Worm (Caenorhabditis elegans): ENCODE results near the gene T23F11.4.

The T23F11.4 gene

DNA sequence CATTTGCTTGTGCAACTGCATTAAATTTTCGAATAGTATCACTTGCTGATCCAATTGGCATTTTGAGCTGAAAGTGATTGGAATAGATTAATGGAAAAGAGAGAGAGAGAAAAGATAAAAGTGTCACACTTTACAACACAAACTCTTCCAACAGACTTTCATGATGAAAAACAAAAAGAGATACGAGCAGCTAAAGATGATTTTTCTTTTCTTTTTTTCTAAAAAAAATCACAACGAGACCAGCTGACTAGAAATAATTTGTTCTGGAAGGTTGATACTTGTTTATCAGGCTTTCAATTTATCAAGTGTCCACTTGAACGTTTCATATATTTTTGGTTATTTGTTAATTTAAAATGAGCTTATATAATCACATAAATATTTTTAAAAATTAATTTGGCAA lies 22.0 kb upstream of the T23F11.4 start:
- TF ChIP-seq dao-5 (tag; optimal IDR thresholded peaks at IDR 0.05) (no peak), him-1 (tag; optimal IDR thresholded peaks at IDR 0.05) (no peak), W03F9.2 (tag; optimal IDR thresholded peaks at IDR 0.05) (no peak)

DNA sequence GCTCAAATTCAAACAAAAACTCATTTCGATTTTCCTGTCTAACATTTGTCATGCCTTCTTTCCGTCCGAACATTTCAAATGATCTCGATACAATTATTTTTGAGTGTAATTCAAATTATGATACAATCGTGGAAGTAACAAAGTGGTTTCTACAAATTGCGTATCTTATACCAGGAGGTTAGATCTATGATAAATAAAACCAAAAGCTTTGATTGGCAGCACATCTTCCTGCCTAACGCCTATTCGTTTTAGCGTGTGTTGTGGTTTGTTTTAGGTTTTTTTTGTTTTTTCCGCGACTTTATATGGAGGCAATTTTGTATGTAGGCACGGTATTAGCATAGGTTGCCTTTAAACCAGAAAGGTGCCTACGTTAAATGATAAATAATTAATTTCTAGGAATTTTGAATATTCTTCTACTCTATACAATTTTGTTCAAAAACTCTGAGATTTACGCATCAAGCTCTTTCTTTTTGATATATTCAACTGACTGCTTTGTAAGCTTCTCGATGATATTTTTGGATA lies 14.9 kb upstream of the T23F11.4 start, which contains the start of gene srg-11:
Gene srg-11, plus strand, starts transcription at position 51 of the 522 bp plus-strand sequence.
- TF ChIP-seq W03F9.2 (tag; optimal IDR thresholded peaks at IDR 0.05) (no peak), him-1 (tag; optimal IDR thresholded peaks at IDR 0.05) (no peak), dao-5 (tag; optimal IDR thresholded peaks at IDR 0.05) (no peak)

DNA sequence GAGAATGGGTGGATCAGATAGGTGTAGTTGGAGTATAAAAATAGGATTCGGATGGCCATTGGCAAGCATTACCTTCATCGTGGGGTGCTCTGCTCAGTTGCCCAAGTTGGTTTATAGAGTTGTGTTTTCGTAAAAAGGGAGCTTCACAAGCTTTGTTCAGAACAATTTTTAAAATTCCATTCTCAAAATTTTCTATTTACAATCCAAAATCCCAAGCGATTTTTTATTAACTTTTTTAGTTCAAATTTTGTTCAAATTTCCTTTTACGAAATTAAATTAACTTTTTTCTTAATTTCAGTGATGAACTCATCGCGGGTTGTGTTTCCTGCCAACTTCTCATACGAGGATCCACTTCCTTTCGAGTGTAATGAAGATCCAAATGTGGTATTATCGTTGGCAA lies 12.3 kb upstream of the T23F11.4 start, which contains the start of gene srg-10:
Gene srg-10, plus strand, starts transcription at position 301 of the 400 bp plus-strand sequence.
- TF ChIP-seq him-1 (tag; optimal IDR thresholded peaks at IDR 0.05) (no peak), W03F9.2 (tag; optimal IDR thresholded peaks at IDR 0.05) (no peak), dao-5 (tag; optimal IDR thresholded peaks at IDR 0.05) (no peak)

DNA sequence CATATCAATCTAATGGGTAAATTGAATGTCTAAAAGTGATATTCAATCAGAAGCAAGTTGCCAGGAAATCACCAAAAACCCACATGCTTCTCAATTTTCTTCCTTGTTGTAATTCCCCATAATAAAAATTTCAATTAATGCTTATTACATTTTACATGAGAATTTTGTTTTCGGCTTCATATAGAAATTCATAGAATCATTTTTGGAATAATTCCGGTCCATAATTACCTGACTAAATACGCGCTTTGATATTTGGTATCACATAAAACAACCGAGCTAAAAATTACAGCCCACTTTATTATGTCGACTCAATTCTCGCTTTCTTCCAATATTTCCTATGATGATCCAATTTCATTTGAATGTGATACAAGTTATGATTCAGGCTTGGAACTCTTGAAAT lies 6.8 kb upstream of the T23F11.4 start, which contains the start of gene srg-13:
Gene srg-13, plus strand, starts transcription at position 301 of the 400 bp plus-strand sequence.
- TF ChIP-seq him-1 (tag; optimal IDR thresholded peaks at IDR 0.05) (no peak), dao-5 (tag; optimal IDR thresholded peaks at IDR 0.05) (no peak), W03F9.2 (tag; optimal IDR thresholded peaks at IDR 0.05) (no peak)

DNA sequence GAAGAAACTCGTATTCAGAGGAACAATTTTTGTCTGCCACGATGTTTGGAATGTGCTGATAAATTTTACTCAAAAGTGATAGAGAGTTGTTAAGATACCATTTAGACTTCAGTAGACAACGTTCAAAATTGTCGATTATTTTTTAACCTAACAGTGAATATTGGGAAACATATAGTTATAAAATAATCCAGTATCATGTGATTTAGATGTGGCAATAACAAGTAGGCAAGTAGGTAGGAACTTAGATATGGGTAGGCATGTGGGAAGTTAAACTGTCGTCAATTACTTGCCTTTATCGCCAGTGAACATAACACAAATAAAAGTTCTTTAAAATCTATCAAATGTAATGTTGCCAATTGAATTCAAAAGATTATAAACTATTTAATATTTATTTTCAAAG lies 6.3 kb upstream of the T23F11.4 start, which contains the start of gene T23F11.11:
Gene T23F11.11, minus strand, starts transcription at position 101 of the 400 bp plus-strand sequence.
- TF ChIP-seq W03F9.2 (tag; optimal IDR thresholded peaks at IDR 0.05) (no peak), him-1 (tag; optimal IDR thresholded peaks at IDR 0.05) (no peak), dao-5 (tag; optimal IDR thresholded peaks at IDR 0.05) (no peak)

DNA sequence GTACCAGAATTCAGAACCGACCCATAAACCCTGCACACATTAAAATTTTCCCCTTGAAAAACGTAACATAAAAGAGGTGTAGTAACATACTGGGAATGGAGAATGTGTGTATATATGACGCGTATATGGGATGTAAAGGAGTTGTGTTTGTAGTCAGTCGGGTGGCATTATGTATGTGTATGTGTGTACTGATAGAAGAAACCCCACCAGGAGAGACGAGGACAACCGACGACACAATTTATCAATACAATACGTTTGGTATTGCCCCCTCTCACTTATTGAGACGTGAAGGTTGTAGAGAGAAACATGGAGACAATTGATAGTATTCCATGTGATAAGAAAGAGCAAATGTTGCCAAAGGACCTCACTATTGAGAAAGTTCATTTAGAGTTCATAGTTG lies 2.9 kb upstream of the T23F11.4 start:
- TF ChIP-seq W03F9.2 (tag; optimal IDR thresholded peaks at IDR 0.05): no peak

DNA sequence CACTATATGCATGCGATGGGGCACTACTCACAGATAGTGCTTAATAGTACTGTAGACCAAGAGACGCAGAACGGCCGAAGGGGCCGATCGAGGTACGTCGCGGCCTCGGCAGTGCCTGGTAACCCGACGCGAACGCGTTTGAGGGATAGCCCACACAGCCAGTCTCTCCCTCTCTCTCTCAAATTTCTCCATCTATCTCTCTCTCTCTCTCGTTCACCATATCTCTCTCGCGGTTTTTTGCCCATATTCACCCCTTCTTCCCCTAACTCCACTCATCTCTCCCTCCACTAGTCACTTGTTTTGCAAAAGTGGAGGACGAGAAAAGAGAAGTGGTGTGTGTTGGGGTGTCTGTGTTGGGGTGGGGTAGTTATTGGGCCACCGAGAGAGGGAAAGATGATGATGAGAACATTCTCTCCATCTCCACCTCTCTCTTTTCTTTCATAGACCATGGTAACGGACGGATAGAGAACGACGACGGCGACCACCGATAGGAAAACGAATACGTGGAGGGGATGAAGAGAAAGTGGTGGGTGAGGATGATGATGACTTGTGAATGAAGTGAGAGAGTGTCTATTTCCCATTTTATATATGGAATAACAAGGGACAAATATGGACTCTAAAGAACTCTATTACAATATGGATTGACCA lies 1.7 kb upstream of the T23F11.4 start:
- TF ChIP-seq him-1 (tag; optimal IDR thresholded peaks at IDR 0.05): peak; percentile 8
- no peak for TF ChIP-seq dao-5 (tag; optimal IDR thresholded peaks at IDR 0.05)

DNA sequence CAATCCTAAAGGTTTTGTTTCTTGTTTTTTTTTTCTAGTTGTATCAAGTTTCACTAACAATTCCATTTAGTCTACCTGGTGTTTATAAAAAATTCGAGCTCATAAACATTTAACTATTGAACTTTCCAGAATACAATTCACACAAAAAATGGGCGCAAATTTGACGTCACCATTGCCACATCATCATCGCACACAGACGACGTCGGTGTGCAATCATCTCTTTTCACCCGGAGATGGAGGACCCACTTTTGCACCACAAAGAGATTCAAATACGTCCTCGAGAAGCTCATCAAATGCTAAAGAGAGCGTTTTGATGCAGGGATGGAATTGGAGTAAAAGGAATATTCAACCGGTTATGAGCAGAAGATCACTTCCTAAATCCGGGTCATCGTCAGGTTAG lies 5.7 kb downstream of the T23F11.4 start:
- no peak for TF ChIP-seq dao-5 (tag; optimal IDR thresholded peaks at IDR 0.05)
- no peak for TF ChIP-seq W03F9.2 (tag; optimal IDR thresholded peaks at IDR 0.05)
- no peak for TF ChIP-seq him-1 (tag; optimal IDR thresholded peaks at IDR 0.05)

DNA sequence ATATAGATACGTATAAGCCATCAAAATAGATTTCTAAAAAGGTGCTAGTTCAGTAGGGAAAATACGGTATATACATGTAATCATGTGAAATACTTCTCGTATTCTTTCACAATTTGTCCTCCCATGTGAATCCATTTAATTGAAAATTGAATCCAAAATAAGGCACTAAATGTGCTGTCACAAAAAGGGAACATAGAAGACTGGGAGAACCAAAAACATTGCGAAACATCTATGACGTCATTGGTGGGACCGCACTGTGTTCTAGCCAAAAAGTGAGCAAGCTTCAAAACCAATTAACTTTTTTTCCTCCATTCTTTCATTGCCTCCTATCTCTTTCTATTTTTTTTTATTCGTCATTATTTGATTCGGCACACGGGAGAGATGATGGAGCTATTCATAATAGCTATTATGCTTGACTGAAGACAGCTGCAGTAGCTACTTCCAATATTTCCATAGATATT lies 6.8 kb downstream of the T23F11.4 start, which contains the start of gene cdka-1:
Gene cdka-1, plus strand, starts transcription at position 411 of the 461 bp plus-strand sequence.
- peak; percentile 29 for TF ChIP-seq him-1 (tag; optimal IDR thresholded peaks at IDR 0.05)
- TF ChIP-seq dao-5 (tag; optimal IDR thresholded peaks at IDR 0.05): no peak

DNA sequence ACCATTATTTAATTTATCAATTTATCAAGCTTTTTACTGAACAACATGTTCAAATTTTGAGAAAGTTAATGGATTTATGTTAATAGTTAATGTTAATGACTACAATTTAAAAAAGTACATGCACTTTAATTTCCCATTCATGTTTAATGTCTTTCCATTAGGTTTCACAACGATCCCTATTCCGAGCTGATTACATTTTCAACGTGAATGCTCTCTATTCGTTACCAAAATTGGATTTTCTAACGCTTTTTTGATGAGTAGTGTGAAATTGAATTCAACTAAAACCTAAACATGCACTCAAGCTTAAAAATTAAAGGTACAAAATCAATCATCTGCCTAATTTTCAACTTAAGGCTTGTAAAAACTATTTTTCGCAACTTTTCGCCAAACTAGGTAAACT lies 7.8 kb downstream of the T23F11.4 start:
- no peak for TF ChIP-seq dao-5 (tag; optimal IDR thresholded peaks at IDR 0.05)
- TF ChIP-seq him-1 (tag; optimal IDR thresholded peaks at IDR 0.05): no peak
- no peak for TF ChIP-seq W03F9.2 (tag; optimal IDR thresholded peaks at IDR 0.05)

DNA sequence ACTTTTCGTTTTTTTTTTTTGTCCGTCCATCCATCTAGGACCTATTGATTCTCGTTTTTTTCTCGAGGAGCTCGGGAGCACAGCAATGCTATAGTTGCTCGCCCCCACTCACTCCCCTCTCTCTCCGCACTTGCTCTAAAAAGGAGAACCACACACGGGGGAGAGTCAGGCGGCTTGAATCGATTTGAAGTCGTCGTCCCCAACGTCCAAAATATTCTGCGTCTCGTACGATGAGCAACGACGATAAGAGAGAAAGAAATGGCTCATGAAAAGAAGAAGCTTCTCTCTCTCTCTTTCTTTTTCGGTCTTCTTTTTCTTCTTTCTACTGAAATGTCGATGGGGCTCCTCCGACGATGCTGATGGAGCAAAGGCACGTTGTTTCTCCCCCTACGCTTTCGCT lies 8.8 kb downstream of the T23F11.4 start:
- TF ChIP-seq him-1 (tag; optimal IDR thresholded peaks at IDR 0.05) (peak; percentile 91), dao-5 (tag; optimal IDR thresholded peaks at IDR 0.05) (no peak)

DNA sequence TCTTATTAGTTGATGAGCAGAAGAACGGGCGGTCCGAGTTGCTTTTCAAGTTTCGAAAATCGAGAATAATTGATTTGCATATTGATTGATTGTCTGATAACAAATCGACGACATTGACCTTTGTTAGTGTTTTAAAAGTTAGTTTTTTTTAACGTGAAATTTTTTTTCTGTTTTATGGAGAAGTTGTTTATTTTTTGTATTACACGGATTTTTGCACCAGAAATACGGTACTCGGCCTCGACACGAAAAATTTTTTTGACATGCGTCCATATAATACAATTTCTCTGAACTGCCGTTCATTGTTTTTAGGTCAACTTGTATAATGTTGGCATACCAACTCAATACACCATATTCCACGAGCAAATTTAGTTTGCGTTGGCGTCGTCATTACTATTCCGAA lies 9.8 kb downstream of the T23F11.4 start, which contains the start of gene T23F11.2:
Gene T23F11.2, minus strand, starts transcription at position 101 of the 400 bp plus-strand sequence.
- no peak for TF ChIP-seq him-1 (tag; optimal IDR thresholded peaks at IDR 0.05)
- no peak for TF ChIP-seq W03F9.2 (tag; optimal IDR thresholded peaks at IDR 0.05)
- no peak for TF ChIP-seq dao-5 (tag; optimal IDR thresholded peaks at IDR 0.05)

DNA sequence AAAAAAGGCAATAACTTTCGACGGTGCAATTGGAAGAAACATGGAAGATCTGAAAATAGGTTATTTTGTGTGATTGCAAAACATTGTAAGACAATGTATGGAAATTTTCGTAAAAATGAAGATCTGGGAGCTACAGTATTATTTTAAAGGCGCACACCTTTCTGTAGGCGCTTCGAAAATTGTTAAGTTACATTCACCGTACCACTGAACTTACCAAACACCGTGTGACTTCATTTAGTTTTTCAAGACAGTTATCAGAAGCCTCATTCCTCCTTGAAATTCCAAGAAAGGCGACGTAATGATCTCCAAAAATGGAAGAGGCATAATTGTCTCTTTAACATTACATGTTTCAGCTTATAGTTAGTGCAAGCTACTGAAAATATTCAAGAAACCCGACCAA lies 11.3 kb downstream of the T23F11.4 start:
- no peak for TF ChIP-seq W03F9.2 (tag; optimal IDR thresholded peaks at IDR 0.05)
- no peak for TF ChIP-seq him-1 (tag; optimal IDR thresholded peaks at IDR 0.05)
- TF ChIP-seq dao-5 (tag; optimal IDR thresholded peaks at IDR 0.05): no peak

DNA sequence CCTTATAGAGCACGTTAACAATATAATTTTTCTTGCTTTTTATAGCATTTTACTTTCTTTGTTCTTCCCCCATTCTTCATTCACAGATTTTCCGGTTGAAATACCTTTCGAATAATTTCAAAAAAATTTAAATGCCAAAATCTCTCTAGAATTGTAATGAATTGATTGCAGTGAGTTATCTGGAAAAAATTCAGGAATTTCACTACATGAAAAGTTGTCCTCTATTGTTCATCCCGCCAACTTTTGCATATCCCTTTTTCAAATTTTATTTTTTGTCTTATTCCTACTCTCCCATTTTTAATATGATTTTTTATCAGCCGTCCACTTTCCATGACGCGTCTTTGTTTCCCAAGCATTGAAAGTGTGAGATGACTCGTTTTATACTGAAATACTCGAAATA lies 11.8 kb downstream of the T23F11.4 start:
- TF ChIP-seq W03F9.2 (tag; optimal IDR thresholded peaks at IDR 0.05) (no peak), dao-5 (tag; optimal IDR thresholded peaks at IDR 0.05) (no peak), him-1 (tag; optimal IDR thresholded peaks at IDR 0.05) (no peak)

Measured in whole organism, L4/young adult.